Fruit fly (Drosophila melanogaster) whole organism, prepupa: ENCODE measurements around the gene melt.

ENCODE experiments used
- CG10631 ChIP-seq: fragments of 200-800 bp; sonication (Bioruptor generic); optimal IDR thresholded peaks from 2 replicates; lab custom pipeline; 2016; ENCODE audit warnings: missing biosample characterization, missing genetic modification characterization
- CG10669 ChIP-seq: fragments of 200-800 bp; sonication (Bioruptor generic); optimal IDR thresholded peaks from 3 replicates; lab custom pipeline; 2018; ENCODE audit warnings: missing biosample characterization, mild to moderate bottlenecking, missing genetic modification characterization, moderate library complexity
- CG11902 ChIP-seq: fragments of 200-800 bp; sonication (Bioruptor generic); optimal IDR thresholded peaks from 3 replicates; lab custom pipeline; 2016; ENCODE audit warnings: missing biosample characterization, missing genetic modification characterization
- CG1621 ChIP-seq: fragments of 200-800 bp; sonication (Bioruptor generic); optimal IDR thresholded peaks from 3 replicates; lab custom pipeline; 2018; ENCODE audit warnings: missing biosample characterization, mild to moderate bottlenecking, missing genetic modification characterization
- CG16779 ChIP-seq: fragments of 200-800 bp; sonication (Bioruptor generic); optimal IDR thresholded peaks from 3 replicates; lab custom pipeline; 2017; ENCODE audit warnings: missing biosample characterization, mild to moderate bottlenecking, missing genetic modification characterization
- CG3032 ChIP-seq: fragments of 200-800 bp; optimal IDR thresholded peaks from 2 replicates; lab custom pipeline; 2019; ENCODE audit warnings: missing biosample characterization, mild to moderate bottlenecking, missing genetic modification characterization, moderate library complexity
- CG32006 ChIP-seq: fragments of 200-800 bp; sonication (Bioruptor generic); optimal IDR thresholded peaks from 3 replicates; lab custom pipeline; 2017; ENCODE audit warnings: missing biosample characterization, mild to moderate bottlenecking, missing genetic modification characterization
- CG34406 ChIP-seq: fragments of 200-800 bp; sonication (Bioruptor generic); optimal IDR thresholded peaks from 3 replicates; lab custom pipeline; 2016; ENCODE audit warnings: missing biosample characterization, missing genetic modification characterization
- CG3919 ChIP-seq: fragments of 200-800 bp; sonication (Bioruptor generic); optimal IDR thresholded peaks from 3 replicates; lab custom pipeline; 2016; ENCODE audit warnings: missing biosample characterization, missing genetic modification characterization
- CG6163 ChIP-seq: fragments of 200-800 bp; sonication (Bioruptor generic); IDR thresholded peaks from 3 replicates; pipeline ENCODE4 v1.3.6; 2022; ENCODE audit warnings: missing biosample characterization, missing genetic modification characterization
- CG6276 ChIP-seq: fragments of 200-800 bp; sonication (Bioruptor generic); optimal IDR thresholded peaks from 2 replicates; lab custom pipeline; 2017; ENCODE audit warnings: missing biosample characterization, mild to moderate bottlenecking, missing genetic modification characterization
- CG6792 ChIP-seq: fragments of 200-800 bp; sonication (Bioruptor generic); optimal IDR thresholded peaks from 3 replicates; lab custom pipeline; 2016; ENCODE audit warnings: missing biosample characterization, missing genetic modification characterization
- CG6808 ChIP-seq: fragments of 200-800 bp; sonication (Bioruptor generic); optimal IDR thresholded peaks from 3 replicates; lab custom pipeline; 2017; ENCODE audit warnings: missing biosample characterization, missing genetic modification characterization, mild to moderate bottlenecking, moderate library complexity, missing genetic modification reagents
- CG6854 ChIP-seq: fragments of 200-800 bp; sonication (Bioruptor generic); optimal IDR thresholded peaks from 2 replicates; lab custom pipeline; 2017; ENCODE audit warnings: missing biosample characterization, mild to moderate bottlenecking, missing genetic modification characterization
- CG7368 ChIP-seq: fragments of 200-800 bp; sonication (Bioruptor generic); optimal IDR thresholded peaks from 3 replicates; lab custom pipeline; 2016; ENCODE audit warnings: missing biosample characterization, missing genetic modification characterization
- CG8119 ChIP-seq: fragments of 200-800 bp; sonication (Bioruptor generic); IDR thresholded peaks from 3 replicates; pipeline ENCODE4 v1.3.6; 2022; ENCODE audit warnings: missing biosample characterization, missing genetic modification characterization
- Eip75B ChIP-seq: fragments of 200-800 bp; sonication (Bioruptor generic); optimal IDR thresholded peaks from 3 replicates; lab custom pipeline; 2016; ENCODE audit warnings: missing biosample characterization, missing genetic modification characterization
- Eip78C ChIP-seq: fragments of 200-800 bp; sonication (Bioruptor generic); peaks from one replicate; lab custom pipeline; 2016; ENCODE audit warnings: missing biosample characterization, missing genetic modification characterization
- Eip93F ChIP-seq: fragments of 200-800 bp; sonication (Bioruptor generic); optimal IDR thresholded peaks from 2 replicates; lab custom pipeline; 2016; ENCODE audit warnings: missing biosample characterization, mild to moderate bottlenecking, missing genetic modification characterization
- Hr38 ChIP-seq: sonication (Bioruptor generic); optimal IDR thresholded peaks from 2 replicates; lab custom pipeline; 2016; ENCODE audit warnings: missing biosample characterization, missing genetic modification characterization
- Lpt ChIP-seq: fragments of 200-800 bp; sonication (Bioruptor generic); optimal IDR thresholded peaks from 3 replicates; lab custom pipeline; 2016; ENCODE audit warnings: missing biosample characterization, missing genetic modification characterization
- OdsH ChIP-seq: fragments of 200-800 bp; sonication (Bioruptor generic); optimal IDR thresholded peaks from 3 replicates; lab custom pipeline; 2016; ENCODE audit warnings: missing biosample characterization, missing genetic modification characterization
- Smox ChIP-seq: fragments of 200-800 bp; sonication (Bioruptor generic); optimal IDR thresholded peaks from 3 replicates; lab custom pipeline; 2016; ENCODE audit warnings: missing biosample characterization, missing genetic modification characterization
- Sox14 ChIP-seq: fragments of 200-800 bp; sonication (Bioruptor generic); optimal IDR thresholded peaks from 3 replicates; lab custom pipeline; 2016; ENCODE audit warnings: missing biosample characterization, missing genetic modification characterization
- Sox15 ChIP-seq: fragments of 200-800 bp; sonication (Bioruptor generic); optimal IDR thresholded peaks from 3 replicates; lab custom pipeline; 2016; ENCODE audit warnings: missing biosample characterization, missing genetic modification characterization
- acj6 ChIP-seq: fragments of 200-800 bp; sonication (Bioruptor generic); optimal IDR thresholded peaks from 3 replicates; lab custom pipeline; 2016; ENCODE audit warnings: missing biosample characterization, missing genetic modification characterization
- cyc ChIP-seq: fragments of 200-800 bp; sonication (Bioruptor generic); optimal IDR thresholded peaks from 3 replicates; lab custom pipeline; 2016; ENCODE audit warnings: missing biosample characterization, missing genetic modification characterization
- dsx ChIP-seq: fragments of 200-800 bp; optimal IDR thresholded peaks from 3 replicates; lab custom pipeline; 2019; ENCODE audit warnings: missing biosample characterization, mild to moderate bottlenecking, missing genetic modification characterization, moderate library complexity; ENCODE audit not compliant: poor library complexity, severe bottlenecking
- eg ChIP-seq: fragments of 200-800 bp; sonication (Bioruptor generic); IDR thresholded peaks from 3 replicates; pipeline ENCODE4 v1.3.6; 2022; ENCODE audit warnings: missing biosample characterization, missing genetic modification characterization
- esn ChIP-seq: fragments of 200-800 bp; sonication (Bioruptor generic); optimal IDR thresholded peaks from 2 replicates; lab custom pipeline; 2016; ENCODE audit warnings: missing biosample characterization, mild to moderate bottlenecking, missing genetic modification characterization, moderate library complexity
- fd59A ChIP-seq: fragments of 200-800 bp; sonication (Bioruptor generic); optimal IDR thresholded peaks from 2 replicates; lab custom pipeline; 2017; ENCODE audit warnings: missing biosample characterization, mild to moderate bottlenecking, missing genetic modification characterization, missing genetic modification reagents
- lz ChIP-seq: fragments of 200-800 bp; sonication (Bioruptor generic); optimal IDR thresholded peaks from 3 replicates; lab custom pipeline; 2016; ENCODE audit warnings: missing biosample characterization, missing genetic modification characterization
- salr ChIP-seq, 2 experiments: fragments of 200-800 bp; sonication (Bioruptor generic); optimal IDR thresholded peaks; 3 replicates each; lab custom pipeline; 2016 to 2018; ENCODE audit warnings: missing biosample characterization in 2 of 2, missing genetic modification characterization in 2 of 2, mild to moderate bottlenecking in 1 of 2
- spab ChIP-seq: fragments of 200-800 bp; sonication (Bioruptor generic); optimal IDR thresholded peaks from 2 replicates; lab custom pipeline; 2017; ENCODE audit warnings: missing biosample characterization, mild to moderate bottlenecking, missing genetic modification characterization, missing genetic modification reagents
- ss ChIP-seq, 2 experiments: fragments of 200-800 bp; sonication (Bioruptor generic); optimal IDR thresholded peaks; 2 replicates in 1 of 2; 3 replicates in 1 of 2; lab custom pipeline; 2017 to 2018; ENCODE audit warnings: mild to moderate bottlenecking in 2 of 2, missing biosample characterization in 2 of 2, missing genetic modification characterization in 2 of 2, moderate library complexity in 1 of 2
- svp ChIP-seq: fragments of 200-800 bp; sonication (Bioruptor generic); peaks from one replicate; lab custom pipeline; 2016; ENCODE audit warnings: missing biosample characterization, missing genetic modification characterization
- topi ChIP-seq: fragments of 200-800 bp; sonication (Bioruptor generic); optimal IDR thresholded peaks from 3 replicates; lab custom pipeline; 2016; ENCODE audit warnings: missing biosample characterization, missing genetic modification characterization
- vri ChIP-seq: fragments of 200-800 bp; sonication (Bioruptor generic); optimal IDR thresholded peaks from 3 replicates; lab custom pipeline; 2016; ENCODE audit warnings: missing biosample characterization, mild to moderate bottlenecking, missing genetic modification characterization

Gene melt

dm6 chr3L:7134818-7135217 lies 502 bp downstream of the melt start (continued):
- peak; percentile 10 for TF ChIP-seq CG7368 (GFP tag; lab: Kevin White, UChicago)
- peak; percentile 85 for TF ChIP-seq CG6163
- peak; percentile 37 for TF ChIP-seq Eip78C (GFP tag; lab: Kevin White, UChicago)
- TF ChIP-seq, all 60 proteins: peak for 19

dm6 chr3L:7136663-7137062 lies 2.3 kb downstream of the melt start:
- no peak for TF ChIP-seq svp (GFP tag; lab: Kevin White, UChicago)
- TF ChIP-seq CG6792 (GFP tag; lab: Kevin White, UChicago), result no peak
- no peak for TF ChIP-seq CG10631 (GFP tag; lab: Kevin White, UChicago)
- peak; percentile 6 for TF ChIP-seq CG6276
- peak; percentile 20 for TF ChIP-seq CG32006 (GFP tag; lab: Kevin White, UChicago)
- peak; percentile 30; the same call in 1 of the 3 replicates for TF ChIP-seq CG8119 (GFP tag; lab: Robert Waterston, UW)
- TF ChIP-seq Lpt (GFP tag; lab: Kevin White, UChicago), result no peak
- no peak for TF ChIP-seq CG3032 (tag; lab: Kevin White, UChicago)
- TF ChIP-seq CG6808 (GFP tag; lab: Kevin White, UChicago), result peak; percentile 6
- TF ChIP-seq CG1621 (tag; lab: Kevin White, UChicago), result peak; percentile 21
- TF ChIP-seq Eip93F (GFP tag; lab: Kevin White, UChicago), result no peak
- no peak for TF ChIP-seq OdsH (GFP tag; lab: Kevin White, UChicago)
- TF ChIP-seq ss (GFP tag; optimal IDR thresholded peaks at IDR 0.05; lab: Kevin White, UChicago), result peak; percentile 24 to 66
- TF ChIP-seq Eip75B (GFP tag; lab: Kevin White, UChicago), result no peak
- TF ChIP-seq Eip78C (GFP tag; lab: Kevin White, UChicago), result peak; percentile 19
- TF ChIP-seq CG6163, result peak; percentile 28; the same call in 1 of the 3 replicates
- TF ChIP-seq CG34406, result no peak
- TF ChIP-seq, all 60 proteins: peak for 8

- peak in 1 of 2 experiments; percentile 57 for TF ChIP-seq ss (GFP tag; optimal IDR thresholded peaks at IDR 0.05; lab: Kevin White, UChicago)
- peak; percentile 88 for TF ChIP-seq vri (GFP tag; lab: Kevin White, UChicago)
- TF ChIP-seq eg (GFP tag; lab: Robert Waterston, UW), result 0 out of 3 replicates have a peak, but pooled peaks have one; percentile 18
- TF ChIP-seq esn (GFP tag; lab: Kevin White, UChicago), result no peak
- TF ChIP-seq cyc (GFP tag; lab: Kevin White, UChicago), result no peak
- 0 out of 3 replicates have a peak, but pooled peaks have one; percentile 37 for TF ChIP-seq CG6163
- TF ChIP-seq CG6854 (GFP tag; lab: Kevin White, UChicago), result peak; percentile 51
- TF ChIP-seq Lpt (GFP tag; lab: Kevin White, UChicago), result peak; percentile 47
- peak; percentile 17 for TF ChIP-seq dsx (GFP tag; lab: Kevin White, UChicago)
Measured at dm6 chr3L:7137613-7138189, 3.4 kb downstream of the melt start.

dm6 chr3L:7143283-7143682 lies 9.0 kb downstream of the melt start:
- TF ChIP-seq CG11902 (GFP tag; lab: Kevin White, UChicago) (no peak), Sox15 (GFP tag; lab: Kevin White, UChicago) (no peak), spab (GFP tag; lab: Kevin White, UChicago) (no peak), topi (GFP tag; lab: Kevin White, UChicago) (no peak), Smox (GFP tag; lab: Kevin White, UChicago) (no peak), salr (GFP tag; optimal IDR thresholded peaks at IDR 0.05; lab: Kevin White, UChicago) (no peak), lz (GFP tag; lab: Kevin White, UChicago) (no peak), Hr38 (no peak), fd59A (GFP tag; lab: Kevin White, UChicago) (no peak), Eip75B (GFP tag; lab: Kevin White, UChicago) (no peak), CG3919 (GFP tag; lab: Kevin White, UChicago) (no peak), CG3032 (tag; lab: Kevin White, UChicago) (no peak), CG7368 (GFP tag; lab: Kevin White, UChicago) (no peak), CG16779 (tag; lab: Kevin White, UChicago) (no peak), acj6 (GFP tag; lab: Kevin White, UChicago) (no peak), CG10669 (GFP tag; lab: Kevin White, UChicago) (no peak), Sox14 (GFP tag; lab: Kevin White, UChicago) (no peak), CG8119 (GFP tag; lab: Robert Waterston, UW) (no peak)
- TF ChIP-seq, all 60 proteins: peak for 0
